Worm (Caenorhabditis elegans): Measurements from ENCODE around the gene zen-4.

zen-4 gene

ce11 chrIV:6159616-6160015 is 41.6 kb downstream of the zen-4 start:
- TF ChIP-seq snpc-4 (tag; optimal IDR thresholded peaks at IDR 0.05) (no peak), lin-39 (tag; optimal IDR thresholded peaks at IDR 0.05) (no peak), xbp-1 (tag; optimal IDR thresholded peaks at IDR 0.05) (no peak), lin-35 (GFP tag; optimal IDR thresholded peaks at IDR 0.05) (no peak), sptf-1 (tag; optimal IDR thresholded peaks at IDR 0.05) (no peak), efl-3 (GFP tag; optimal IDR thresholded peaks at IDR 0.05) (no peak), C34B4.2 (tag; optimal IDR thresholded peaks at IDR 0.05) (no peak), unc-30 (tag; optimal IDR thresholded peaks at IDR 0.05) (no peak), unc-130 (tag; optimal IDR thresholded peaks at IDR 0.05) (no peak), pax-3 (tag; optimal IDR thresholded peaks at IDR 0.05) (no peak), ets-5 (GFP tag; IDR thresholded peaks at IDR 0.05) (no peak), nhr-237 (tag; optimal IDR thresholded peaks at IDR 0.05) (no peak), hlh-4 (tag; optimal IDR thresholded peaks at IDR 0.05) (no peak), zip-4 (GFP tag; optimal IDR thresholded peaks at IDR 0.05) (no peak)

DNA sequence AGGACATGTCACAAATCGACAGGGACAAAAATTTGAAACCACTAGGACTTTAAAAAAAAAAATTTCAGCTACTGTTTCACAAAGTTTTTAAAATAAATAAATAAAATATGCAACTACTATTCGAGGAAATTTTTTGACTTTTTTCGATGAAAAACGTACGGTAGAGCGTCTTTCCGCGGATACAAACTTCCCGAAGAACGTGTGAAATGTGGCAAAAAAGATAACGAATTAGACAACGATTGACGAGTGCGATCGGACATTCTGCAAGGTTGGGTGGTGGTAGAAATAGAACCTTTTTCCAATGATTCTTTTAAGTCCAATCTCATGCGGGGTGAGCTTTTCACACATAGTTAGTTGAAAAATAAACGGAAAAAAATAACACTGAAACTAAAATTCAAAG is 47.8 kb downstream of the zen-4 start:
- TF ChIP-seq ceh-63 (GFP tag; optimal IDR thresholded peaks at IDR 0.05) (no peak), dsc-1 (tag; optimal IDR thresholded peaks at IDR 0.05) (no peak), nhr-12 (tag; optimal IDR thresholded peaks at IDR 0.05) (no peak), zag-1 (tag; optimal IDR thresholded peaks at IDR 0.05) (no peak), elt-2 (tag; optimal IDR thresholded peaks at IDR 0.05) (no peak), mab-9 (GFP tag; IDR thresholded peaks at IDR 0.05) (no peak), alr-1 (tag; optimal IDR thresholded peaks at IDR 0.05; ENCODE audit: borderline replicate concordance) (no peak), mep-1 (tag; optimal IDR thresholded peaks at IDR 0.05) (no peak), lin-13 (GFP tag; optimal IDR thresholded peaks at IDR 0.05) (no peak), sox-4 (tag; optimal IDR thresholded peaks at IDR 0.05) (no peak), nhr-85 (tag) (no peak), Y116A8C.19 (tag; optimal IDR thresholded peaks at IDR 0.05; ENCODE audit: borderline replicate concordance) (no peak), C16A3.4 (tag; optimal IDR thresholded peaks at IDR 0.05) (no peak), nhr-71 (tag; optimal IDR thresholded peaks at IDR 0.05) (no peak), tlp-1 (tag; optimal IDR thresholded peaks at IDR 0.05) (no peak), unc-30 (tag; optimal IDR thresholded peaks at IDR 0.05) (no peak), nhr-19 (GFP tag; conservative IDR thresholded peaks at IDR 0.05) (no peak), pax-3 (tag; optimal IDR thresholded peaks at IDR 0.05) (no peak), xbp-1 (tag; optimal IDR thresholded peaks at IDR 0.05) (no peak)

Measured in whole organism, L1 larva.